Fruit fly (Drosophila melanogaster): ENCODE results near the gene CG15628.

Gene CG15628

dm6 chr2L:4821319-4821717 is 256 bp upstream of the CG15628 start:
- TF ChIP-seq CG4730 (GFP tag; IDR thresholded peaks at IDR 0.05) (0 out of 2 replicates have a peak, but pooled peaks have one; percentile 4), CG7271 (tag; optimal IDR thresholded peaks at IDR 0.05) (peak; percentile 5), hth (optimal IDR thresholded peaks at IDR 0.05) (no peak), Bteb2 (GFP tag; optimal IDR thresholded peaks at IDR 0.05) (peak; percentile 1), zen2 (GFP tag; IDR thresholded peaks at IDR 0.05; ENCODE audit: partially characterized antibody) (no peak), CG12219 (GFP tag; optimal IDR thresholded peaks at IDR 0.05) (no peak), Myb (GFP tag; optimal IDR thresholded peaks at IDR 0.05) (peak; percentile 2), gem (tag; optimal IDR thresholded peaks at IDR 0.05) (peak; percentile 82), Ets97D (GFP tag; optimal IDR thresholded peaks at IDR 0.05) (peak; percentile 19), unc-4 (GFP tag; IDR thresholded peaks at IDR 0.05; ENCODE audit: partially characterized antibody) (no peak), CG15269 (tag; optimal IDR thresholded peaks at IDR 0.05) (peak; percentile 74), C15 (GFP tag; IDR thresholded peaks at IDR 0.05) (no peak; the same call in 2 of the 3 replicates), CG3163 (GFP tag; optimal IDR thresholded peaks at IDR 0.05) (no peak), CG14710 (tag; optimal IDR thresholded peaks at IDR 0.05) (peak; percentile 42), MTF-1 (GFP tag; optimal IDR thresholded peaks at IDR 0.05; ENCODE audit: borderline replicate concordance) (no peak), CG10147 (GFP tag; optimal IDR thresholded peaks at IDR 0.05) (peak; percentile 71), CG14860 (GFP tag; IDR thresholded peaks at IDR 0.05; ENCODE audit: partially characterized antibody) (no peak), CG11085 (GFP tag; IDR thresholded peaks at IDR 0.05) (peak; percentile 80), Lim3 (GFP tag; IDR thresholded peaks at IDR 0.05) (peak; percentile 31; the same call in 1 of the 2 replicates), CG1832 (GFP tag; optimal IDR thresholded peaks at IDR 0.05) (no peak), Xbp1 (GFP tag; optimal IDR thresholded peaks at IDR 0.05) (peak; percentile 46), Eip74EF (GFP tag; optimal IDR thresholded peaks at IDR 0.05) (peak in 1 of 2 experiments; percentile 47), crp (GFP tag; optimal IDR thresholded peaks at IDR 0.05) (peak in 1 of 2 experiments; percentile 14), disco-r (GFP tag; optimal IDR thresholded peaks at IDR 0.05) (no peak), CG9215 (GFP tag; IDR thresholded peaks at IDR 0.05) (peak; percentile 64), CG4360 (GFP tag; IDR thresholded peaks at IDR 0.05) (peak; percentile 88), her (GFP tag; optimal IDR thresholded peaks at IDR 0.05) (no peak), seq (GFP tag; IDR thresholded peaks at IDR 0.05) (peak; percentile 64), lmd (GFP tag; IDR thresholded peaks at IDR 0.05) (peak; percentile 66), ap (GFP tag; IDR thresholded peaks at IDR 0.05) (no peak), Awh (GFP tag; IDR thresholded peaks at IDR 0.05) (no peak), zfh1 (GFP tag; IDR thresholded peaks at IDR 0.05) (peak; percentile 69), al (GFP tag; IDR thresholded peaks at IDR 0.05) (peak; percentile 51; the same call in 1 of the 2 replicates), CG42726 (GFP tag; IDR thresholded peaks at IDR 0.05; ENCODE audit: partially characterized antibody) (0 out of 2 replicates have a peak, but pooled peaks have one; percentile 25), caup (GFP tag; optimal IDR thresholded peaks at IDR 0.05; ENCODE audit: severe bottlenecking) (peak; percentile 80), CG18011 (GFP tag; optimal IDR thresholded peaks at IDR 0.05) (no peak), CG2712 (tag; optimal IDR thresholded peaks at IDR 0.05) (peak; percentile 71), CG30020 (tag; optimal IDR thresholded peaks at IDR 0.05) (peak; percentile 30), wdn (GFP tag; IDR thresholded peaks at IDR 0.05) (peak; percentile 51; the same call in 1 of the 2 replicates), CG13287 (GFP tag; IDR thresholded peaks at IDR 0.05; ENCODE audit: partially characterized antibody) (no peak), CkIIα-i1 (GFP tag; IDR thresholded peaks at IDR 0.05) (no peak), usp (GFP tag; optimal IDR thresholded peaks at IDR 0.05) (no peak), CG6254 (GFP tag; optimal IDR thresholded peaks at IDR 0.05) (peak; percentile 10), Sry-δ (GFP tag; optimal IDR thresholded peaks at IDR 0.05) (no peak), ftz-f1 (GFP tag; optimal IDR thresholded peaks at IDR 0.05) (no peak), pros (GFP tag; optimal IDR thresholded peaks at IDR 0.05) (no peak), CG4820 (GFP tag; optimal IDR thresholded peaks at IDR 0.05) (peak; percentile 52), HmgZ (tag; optimal IDR thresholded peaks at IDR 0.05) (no peak), HLH3B (GFP tag; IDR thresholded peaks at IDR 0.05) (peak; percentile 31; the same call in 1 of the 2 replicates), Dfd (GFP tag; optimal IDR thresholded peaks at IDR 0.05) (no peak)
